Worm (Caenorhabditis elegans) whole organism, L2 larva: Measurements from ENCODE around the gene H17B01.2.

Experiments
- R02D3.7 ChIP-seq: fragments of 150-350 bp; optimal IDR thresholded peaks from 2 replicates; lab custom pipeline; 2014; ENCODE audit warnings: missing biosample characterization, missing genetic modification characterization
- alr-1 ChIP-seq: fragments of 150-350 bp; optimal IDR thresholded peaks from 2 replicates; lab custom pipeline; 2014; ENCODE audit warnings: missing biosample characterization, missing genetic modification characterization
- aly-2 ChIP-seq: fragments of 150-350 bp; optimal IDR thresholded peaks from 2 replicates; lab custom pipeline; 2014; ENCODE audit warnings: missing biosample characterization, missing genetic modification characterization
- blmp-1 ChIP-seq: sonication (generic microtip); optimal IDR thresholded peaks from 2 replicates; lab custom pipeline; 2017; ENCODE audit warnings: missing genetic modification characterization, mild to moderate bottlenecking, missing compliant biosample characterization, antibody characterized with exemption, moderate library complexity; ENCODE audit not compliant: insufficient read depth
- dmd-4 ChIP-seq: sonication (generic microtip); optimal IDR thresholded peaks from 2 replicates; lab custom pipeline; 2017; ENCODE audit warnings: missing biosample characterization, missing genetic modification characterization
- lin-39 ChIP-seq: fragments of 150-350 bp; optimal IDR thresholded peaks from 2 replicates; lab custom pipeline; 2014; ENCODE audit warnings: missing biosample characterization, missing genetic modification reagents, missing genetic modification characterization
- nhr-11 ChIP-seq: fragments of 150-350 bp; optimal IDR thresholded peaks from 2 replicates; lab custom pipeline; 2014; ENCODE audit warnings: missing biosample characterization, missing genetic modification characterization
- nhr-12 ChIP-seq: fragments of 150-350 bp; optimal IDR thresholded peaks from 2 replicates; lab custom pipeline; 2014; ENCODE audit warnings: missing biosample characterization, missing genetic modification characterization
- nhr-237 ChIP-seq: fragments of 150-350 bp; optimal IDR thresholded peaks from 2 replicates; lab custom pipeline; 2014; ENCODE audit warnings: missing biosample characterization, missing genetic modification characterization
- nhr-25 ChIP-seq: fragments of 150-350 bp; sonication (generic microtip); optimal IDR thresholded peaks from 3 replicates; lab custom pipeline; 2014; ENCODE audit warnings: missing biosample characterization, missing genetic modification characterization
- nhr-77 ChIP-seq: fragments of 150-350 bp; optimal IDR thresholded peaks from 2 replicates; lab custom pipeline; 2014; ENCODE audit warnings: missing biosample characterization, missing genetic modification characterization
- unc-62 ChIP-seq: fragments of 150-350 bp; optimal IDR thresholded peaks from 2 replicates; lab custom pipeline; 2014; ENCODE audit warnings: missing biosample characterization, missing genetic modification reagents, missing genetic modification characterization

ce11 chrII:1518914-1519313, 48.5 kb downstream of the H17B01.2 start, which contains the start of gene Y51H7BR.8:
- no peak for TF ChIP-seq nhr-237 (tag; lab: Kevin White, UChicago)
- TF ChIP-seq lin-39 (tag; lab: Kevin White, UChicago): no peak
- TF ChIP-seq aly-2 (tag; lab: Kevin White, UChicago): no peak
- no peak for TF ChIP-seq unc-62 (GFP tag; lab: Kevin White, UChicago)
- no peak for TF ChIP-seq nhr-11
- no peak for TF ChIP-seq alr-1 (tag; lab: Kevin White, UChicago)
- TF ChIP-seq dmd-4 (tag; lab: Kevin White, UChicago): no peak
- TF ChIP-seq R02D3.7: no peak
- TF ChIP-seq nhr-12: no peak
- no peak for TF ChIP-seq blmp-1 (tag; lab: Kevin White, UChicago)
- no peak for TF ChIP-seq nhr-25 (tag; lab: Kevin White, UChicago)
- TF ChIP-seq nhr-77 (tag; lab: Kevin White, UChicago): no peak
